Worm (Caenorhabditis elegans): Measurements from ENCODE around the gene clh-5.

The clh-5 gene

DNA sequence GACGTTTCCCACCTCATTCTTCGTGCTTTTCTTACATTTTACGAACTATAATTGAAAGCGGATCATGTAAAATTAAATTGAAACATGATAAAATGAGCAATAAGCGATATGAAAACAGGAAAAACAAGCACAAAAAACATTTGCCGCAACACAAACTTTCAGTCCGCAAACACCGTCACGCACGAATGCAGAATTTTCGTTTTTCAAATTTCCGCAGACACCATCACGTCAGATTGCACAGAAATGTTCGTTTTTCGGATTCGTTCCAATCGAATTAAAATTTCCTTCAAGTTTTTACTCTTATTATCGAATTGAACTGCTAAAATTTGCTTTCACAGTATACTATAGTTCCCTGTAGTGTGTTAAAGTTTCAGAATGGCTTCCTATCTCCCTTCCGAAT, 43.8 kb downstream of the clh-5 start, which contains the start of gene chmp-7 (continued):
- TF ChIP-seq nhr-76 (tag; optimal IDR thresholded peaks at IDR 0.05) (no peak), lsy-12 (tag; optimal IDR thresholded peaks at IDR 0.05) (peak; percentile 57), lin-39 (tag; optimal IDR thresholded peaks at IDR 0.05) (peak; percentile 50), aly-2 (tag; optimal IDR thresholded peaks at IDR 0.05) (no peak), ceh-82 (tag; optimal IDR thresholded peaks at IDR 0.05) (no peak), pha-4 (tag; optimal IDR thresholded peaks at IDR 0.05) (peak; percentile 95), tbx-2 (tag; optimal IDR thresholded peaks at IDR 0.05) (peak; percentile 32), elt-2 (tag; optimal IDR thresholded peaks at IDR 0.05) (peak; percentile 62), mml-1 (tag; optimal IDR thresholded peaks at IDR 0.05) (no peak), fkh-10 (GFP tag; optimal IDR thresholded peaks at IDR 0.05) (peak; percentile 25), nhr-237 (tag; optimal IDR thresholded peaks at IDR 0.05) (no peak), ztf-11 (tag; optimal IDR thresholded peaks at IDR 0.05) (no peak), fos-1 (tag; optimal IDR thresholded peaks at IDR 0.05) (no peak), nfya-1 (tag; optimal IDR thresholded peaks at IDR 0.05; ENCODE audit: insufficient read depth) (peak; percentile 88), lin-15B (tag; optimal IDR thresholded peaks at IDR 0.05) (peak; percentile 87), unc-39 (tag; optimal IDR thresholded peaks at IDR 0.05) (no peak), jun-1 (tag; optimal IDR thresholded peaks at IDR 0.05) (peak; percentile 78), mdl-1 (tag; optimal IDR thresholded peaks at IDR 0.05) (no peak)

DNA sequence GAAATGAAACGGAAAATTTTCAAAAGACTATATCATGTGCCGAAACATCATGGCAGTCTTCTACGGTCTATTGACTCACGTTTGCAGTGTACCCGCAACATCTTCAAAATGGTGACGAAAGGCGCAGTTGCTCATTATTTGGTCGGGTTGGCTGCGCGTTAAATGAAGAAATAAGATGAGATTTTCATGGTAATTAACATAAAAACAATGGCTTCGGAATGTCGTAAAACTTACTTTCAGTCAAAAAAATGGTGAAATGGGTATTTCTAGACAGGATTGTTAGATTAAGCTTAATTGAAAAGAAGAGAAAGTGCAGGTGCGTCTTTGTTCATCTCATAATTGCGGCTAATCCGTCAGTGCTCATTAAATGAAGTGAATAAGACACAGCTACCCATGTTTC, 44.8 kb downstream of the clh-5 start, which contains the start of gene T24B8.7:
Gene T24B8.7, minus strand, starts transcription at position 101 of the 400 bp plus-strand sequence.
- no peak for TF ChIP-seq R02D3.7 (tag; optimal IDR thresholded peaks at IDR 0.05)
- TF ChIP-seq jun-1 (tag; optimal IDR thresholded peaks at IDR 0.05), result no peak
- TF ChIP-seq fos-1 (tag; optimal IDR thresholded peaks at IDR 0.05), result no peak
- no peak for TF ChIP-seq nhr-11 (tag; optimal IDR thresholded peaks at IDR 0.05)
- TF ChIP-seq daf-12 (tag; optimal IDR thresholded peaks at IDR 0.05), result no peak
- TF ChIP-seq sea-2 (GFP tag; optimal IDR thresholded peaks at IDR 0.05), result no peak
- TF ChIP-seq egl-5 (tag; optimal IDR thresholded peaks at IDR 0.05), result no peak
- no peak for TF ChIP-seq ZK546.5 (tag; optimal IDR thresholded peaks at IDR 0.05)
